Fruit fly (Drosophila melanogaster) whole organism, embryonic: ENCODE results near the gene CG33702.

Experiments
- Bteb2 ChIP-seq: fragments of 200-800 bp; sonication (Bioruptor generic); optimal IDR thresholded peaks from 2 replicates; lab custom pipeline; 2016; ENCODE audit warnings: missing biosample characterization, missing genetic modification characterization
- CG10267 ChIP-seq: fragments of 200-800 bp; sonication (Bioruptor generic); optimal IDR thresholded peaks from 2 replicates; lab custom pipeline; 2018; ENCODE audit warnings: missing biosample characterization, mild to moderate bottlenecking, missing genetic modification characterization, moderate library complexity
- CG10321 ChIP-seq: fragments of 200-800 bp; sonication (Bioruptor generic); IDR thresholded peaks from 2 replicates; pipeline ENCODE4 v1.3.6; 2022; ENCODE audit warnings: missing biosample characterization, missing genetic modification characterization
- CG10979 ChIP-seq: fragments of 200-800 bp; sonication (Bioruptor generic); optimal IDR thresholded peaks from 2 replicates; lab custom pipeline; 2018; ENCODE audit warnings: missing biosample characterization, mild to moderate bottlenecking, missing genetic modification characterization, moderate library complexity
- CG11560 ChIP-seq: fragments of 200-800 bp; sonication (Bioruptor generic); IDR thresholded peaks from 3 replicates; pipeline ENCODE4 v1.3.6; 2022; ENCODE audit warnings: missing biosample characterization, missing genetic modification characterization
- CG12071 ChIP-seq: fragments of 200-800 bp; sonication (Bioruptor generic); optimal IDR thresholded peaks from 3 replicates; lab custom pipeline; 2018; ENCODE audit warnings: missing biosample characterization, mild to moderate bottlenecking, missing genetic modification characterization
- CG14667 ChIP-seq: fragments of 200-800 bp; sonication (Bioruptor generic); IDR thresholded peaks from 2 replicates; pipeline ENCODE4 v1.3.6; 2022; ENCODE audit warnings: missing biosample characterization, missing genetic modification characterization
- CG1529 ChIP-seq: fragments of 200-800 bp; sonication (Bioruptor generic); optimal IDR thresholded peaks from 3 replicates; lab custom pipeline; 2018; ENCODE audit warnings: missing biosample characterization, missing genetic modification characterization
- CG15514 ChIP-seq: fragments of 200-800 bp; sonication (Bioruptor generic); optimal IDR thresholded peaks from 3 replicates; lab custom pipeline; 2017; ENCODE audit warnings: missing biosample characterization, missing genetic modification characterization, mild to moderate bottlenecking, moderate library complexity, missing genetic modification reagents
- CG18262 ChIP-seq: fragments of 200-800 bp; optimal IDR thresholded peaks from 3 replicates; lab custom pipeline; 2019; ENCODE audit warnings: missing biosample characterization, mild to moderate bottlenecking, missing genetic modification characterization, moderate library complexity
- CG2129 ChIP-seq: fragments of 200-800 bp; sonication (Bioruptor generic); IDR thresholded peaks from 2 replicates; pipeline ENCODE4 v1.3.6; 2022; ENCODE audit warnings: missing biosample characterization, missing genetic modification characterization; ENCODE audit not compliant: partially characterized antibody
- CG31365 ChIP-seq: fragments of 200-800 bp; sonication (Bioruptor generic); optimal IDR thresholded peaks from 2 replicates; lab custom pipeline; 2018; ENCODE audit warnings: missing biosample characterization, mild to moderate bottlenecking, missing genetic modification characterization
- CG5180 ChIP-seq: fragments of 200-800 bp; sonication (Bioruptor generic); optimal IDR thresholded peaks from 3 replicates; lab custom pipeline; 2017; ENCODE audit warnings: missing biosample characterization, missing genetic modification characterization, mild to moderate bottlenecking, moderate library complexity, missing genetic modification reagents
- CG7928 ChIP-seq: fragments of 200-800 bp; sonication (Bioruptor generic); optimal IDR thresholded peaks from 2 replicates; lab custom pipeline; 2017; ENCODE audit warnings: missing biosample characterization, mild to moderate bottlenecking, missing genetic modification characterization
- CG8924 ChIP-seq: fragments of 200-800 bp; optimal IDR thresholded peaks from 3 replicates; lab custom pipeline; 2019; ENCODE audit warnings: missing biosample characterization, mild to moderate bottlenecking, missing genetic modification characterization, moderate library complexity
- CG9215 ChIP-seq: fragments of 200-800 bp; sonication (Bioruptor generic); IDR thresholded peaks from 2 replicates; pipeline ENCODE4 v1.3.6; 2022; ENCODE audit warnings: missing biosample characterization, missing genetic modification characterization
- CG9727 ChIP-seq: fragments of 200-800 bp; sonication (Bioruptor generic); optimal IDR thresholded peaks from 3 replicates; lab custom pipeline; 2017; ENCODE audit warnings: missing biosample characterization, mild to moderate bottlenecking, missing genetic modification characterization
- Dip3 ChIP-seq: fragments of 200-800 bp; sonication (Bioruptor generic); optimal IDR thresholded peaks from 3 replicates; lab custom pipeline; 2016; ENCODE audit warnings: missing biosample characterization, missing genetic modification characterization
- Doc2 ChIP-seq: fragments of 200-800 bp; sonication (Bioruptor generic); IDR thresholded peaks from 2 replicates; pipeline ENCODE4 v1.3.6; 2022; ENCODE audit warnings: missing biosample characterization, missing genetic modification characterization
- ERR ChIP-seq: fragments of 200-800 bp; sonication (Bioruptor generic); optimal IDR thresholded peaks from 2 replicates; lab custom pipeline; 2016; ENCODE audit warnings: missing biosample characterization, missing genetic modification characterization
- Fer1 ChIP-seq: fragments of 200-800 bp; sonication (Bioruptor generic); optimal IDR thresholded peaks from 2 replicates; lab custom pipeline; 2017; ENCODE audit warnings: missing biosample characterization, mild to moderate bottlenecking, missing genetic modification characterization
- Gug ChIP-seq: fragments of 200-800 bp; sonication (Bioruptor generic); IDR thresholded peaks from 4 replicates; pipeline ENCODE4 v1.3.6; 2022; ENCODE audit warnings: missing biosample characterization, missing genetic modification characterization
- H2.0 ChIP-seq: fragments of 200-800 bp; sonication (Bioruptor generic); IDR thresholded peaks from 2 replicates; pipeline ENCODE4 v1.3.6; 2022; ENCODE audit warnings: missing biosample characterization, missing genetic modification characterization
- Lim3 ChIP-seq: fragments of 200-800 bp; sonication (Bioruptor generic); IDR thresholded peaks from 2 replicates; pipeline ENCODE4 v1.3.6; 2022; ENCODE audit warnings: missing biosample characterization, missing genetic modification characterization
- Med ChIP-seq: fragments of 200-800 bp; sonication (Bioruptor generic); peaks from one replicate; lab custom pipeline; 2016; ENCODE audit warnings: missing biosample characterization, missing genetic modification characterization, mild to moderate bottlenecking, inconsistent platforms, moderate library complexity
- Nf-YA ChIP-seq: fragments of 200-800 bp; sonication (Bioruptor generic); IDR thresholded peaks from 2 replicates; pipeline ENCODE4 v1.3.6; 2022; ENCODE audit warnings: missing biosample characterization, missing genetic modification characterization
- Nf-YC ChIP-seq: fragments of 200-800 bp; optimal IDR thresholded peaks from 3 replicates; lab custom pipeline; 2019; ENCODE audit warnings: missing biosample characterization, mild to moderate bottlenecking, missing genetic modification characterization, moderate library complexity
- Pdp1 ChIP-seq, 2 experiments: fragments of 200-800 bp; sonication (Bioruptor generic); optimal IDR thresholded peaks; 3 replicates each; lab custom pipeline; 2016; ENCODE audit warnings: missing biosample characterization in 2 of 2, missing genetic modification characterization in 2 of 2, mild to moderate bottlenecking in 1 of 2, moderate library complexity in 1 of 2
- Poxn ChIP-seq: fragments of 200-800 bp; sonication (Bioruptor generic); IDR thresholded peaks from 2 replicates; pipeline ENCODE4 v1.3.6; 2022; ENCODE audit warnings: missing biosample characterization, missing genetic modification characterization
- ac ChIP-seq: fragments of 200-800 bp; sonication (Bioruptor generic); optimal IDR thresholded peaks from 3 replicates; lab custom pipeline; 2017; ENCODE audit warnings: missing biosample characterization, mild to moderate bottlenecking, missing genetic modification characterization
- bowl ChIP-seq: fragments of 200-800 bp; sonication (Bioruptor generic); IDR thresholded peaks from 2 replicates; pipeline ENCODE4 v1.3.6; 2022; ENCODE audit warnings: missing biosample characterization, missing genetic modification characterization
- chinmo ChIP-seq: fragments of 200-800 bp; sonication (Bioruptor generic); IDR thresholded peaks from 4 replicates; pipeline ENCODE4 v1.3.6; 2022; ENCODE audit warnings: missing biosample characterization, missing genetic modification characterization; ENCODE audit not compliant: partially characterized antibody
- corto ChIP-seq: fragments of 200-800 bp; sonication (Bioruptor generic); optimal IDR thresholded peaks from 2 replicates; lab custom pipeline; 2016; ENCODE audit warnings: missing biosample characterization, mild to moderate bottlenecking, missing genetic modification characterization, moderate library complexity
- exex ChIP-seq: fragments of 200-800 bp; sonication (Bioruptor generic); optimal IDR thresholded peaks from 4 replicates; lab custom pipeline; 2018; ENCODE audit warnings: missing biosample characterization, mild to moderate bottlenecking, missing genetic modification characterization, moderate library complexity
- ftz-f1 ChIP-seq: fragments of 200-800 bp; sonication (Bioruptor generic); optimal IDR thresholded peaks from 2 replicates; lab custom pipeline; 2016; ENCODE audit warnings: missing biosample characterization, missing genetic modification characterization
- gcm ChIP-seq: fragments of 200-800 bp; sonication (Bioruptor generic); optimal IDR thresholded peaks from 2 replicates; lab custom pipeline; 2019; ENCODE audit warnings: missing biosample characterization, mild to moderate bottlenecking, missing genetic modification characterization, moderate library complexity
- kah ChIP-seq: fragments of 200-800 bp; sonication (Bioruptor generic); optimal IDR thresholded peaks from 2 replicates; lab custom pipeline; 2018; ENCODE audit warnings: missing biosample characterization, mild to moderate bottlenecking, missing genetic modification characterization
- kni ChIP-seq: fragments of 200-800 bp; sonication (Bioruptor generic); optimal IDR thresholded peaks from 3 replicates; lab custom pipeline; 2017; ENCODE audit warnings: mild to moderate bottlenecking, missing biosample characterization, missing genetic modification reagents, missing genetic modification characterization
- mirr ChIP-seq: fragments of 200-800 bp; sonication (Bioruptor generic); optimal IDR thresholded peaks from 3 replicates; lab custom pipeline; 2018; ENCODE audit warnings: missing biosample characterization, mild to moderate bottlenecking, missing genetic modification characterization
- nau ChIP-seq: fragments of 200-800 bp; sonication (Bioruptor generic); optimal IDR thresholded peaks from 3 replicates; lab custom pipeline; 2017; ENCODE audit warnings: missing biosample characterization, mild to moderate bottlenecking, missing genetic modification characterization, missing genetic modification reagents
- nerfin-1 ChIP-seq: fragments of 200-800 bp; sonication (Bioruptor generic); optimal IDR thresholded peaks from 3 replicates; lab custom pipeline; 2019; ENCODE audit warnings: missing biosample characterization, mild to moderate bottlenecking, missing genetic modification characterization, moderate library complexity
- pan ChIP-seq, 4 experiments: fragments of >200 bp in 3 of 4; fragments of 200-800 bp in 1 of 4; sonication (Bioruptor generic) in 1 of 4; optimal IDR thresholded peaks in 3 of 4; IDR thresholded peaks in 1 of 4; 2 replicates each; pipeline versions ENCODE4 v1.3.6 to Lab custom; 2017 to 2022; ENCODE audit warnings: missing biosample characterization in 2 of 4, missing genetic modification characterization in 2 of 4, mixed read lengths in 1 of 4
- peb ChIP-seq: fragments of 200-800 bp; sonication (Bioruptor generic); IDR thresholded peaks from 2 replicates; pipeline ENCODE4 v1.3.6; 2022; ENCODE audit warnings: missing biosample characterization, missing genetic modification characterization
- repo ChIP-seq: fragments of 200-800 bp; sonication (Bioruptor generic); optimal IDR thresholded peaks from 2 replicates; lab custom pipeline; 2016; ENCODE audit warnings: missing biosample characterization, missing genetic modification characterization
- ro ChIP-seq: fragments of 200-800 bp; sonication (Bioruptor generic); IDR thresholded peaks from 2 replicates; pipeline ENCODE4 v1.3.6; 2022; ENCODE audit warnings: missing biosample characterization, missing genetic modification characterization
- sens ChIP-seq: fragments of 200-800 bp; sonication (Bioruptor generic); peaks from one replicate; lab custom pipeline; 2016; ENCODE audit warnings: missing biosample characterization, missing genetic modification characterization
- shn ChIP-seq: fragments of 200-800 bp; sonication (Bioruptor generic); optimal IDR thresholded peaks from 3 replicates; lab custom pipeline; 2016; ENCODE audit warnings: missing biosample characterization, missing genetic modification characterization
- slou ChIP-seq: fragments of 200-800 bp; sonication (Bioruptor generic); optimal IDR thresholded peaks from 3 replicates; lab custom pipeline; 2016; ENCODE audit warnings: missing biosample characterization, missing genetic modification characterization
- vvl ChIP-seq: fragments of 200-800 bp; sonication (Bioruptor generic); IDR thresholded peaks from 2 replicates; pipeline ENCODE4 v1.3.6; 2022; ENCODE audit warnings: missing biosample characterization, missing genetic modification characterization

Gene CG33702

dm6 chr3L:9502856-9503255 is 10.4 kb downstream of the CG33702 start:
- TF ChIP-seq mirr (GFP tag; lab: Kevin White, UChicago) = peak; percentile 6
- TF ChIP-seq chinmo (GFP tag; lab: Robert Waterston, UW) = 0 out of 4 replicates have a peak, but pooled peaks have one; percentile 15
- TF ChIP-seq exex (tag; lab: Kevin White, UChicago) = peak; percentile 14
- TF ChIP-seq repo (GFP tag; lab: Kevin White, UChicago) = no peak
- no peak for TF ChIP-seq ftz-f1 (GFP tag; lab: Kevin White, UChicago)
- TF ChIP-seq Lim3 (GFP tag; lab: Robert Waterston, UW) = no peak
- TF ChIP-seq Pdp1 (GFP tag; optimal IDR thresholded peaks at IDR 0.05; lab: Kevin White, UChicago) = peak in 1 of 2 experiments; percentile 80

- TF ChIP-seq CG2129 (no peak), Doc2 (GFP tag; lab: Robert Waterston, UW) (no peak), CG9215 (no peak), Bteb2 (GFP tag; lab: Kevin White, UChicago) (no peak), Gug (GFP tag; lab: Robert Waterston, UW) (no peak), CG10979 (tag; lab: Kevin White, UChicago) (no peak), ERR (GFP tag; lab: Kevin White, UChicago) (no peak), Med (GFP tag; lab: Kevin White, UChicago) (peak; percentile 73), ac (GFP tag; lab: Kevin White, UChicago) (no peak), nau (GFP tag; lab: Kevin White, UChicago) (peak; percentile 28), CG5180 (GFP tag; lab: Kevin White, UChicago) (no peak), ro (GFP tag; lab: Robert Waterston, UW) (no peak), sens (GFP tag; lab: Kevin White, UChicago) (peak; percentile 72), Nf-YA (no peak)
- TF ChIP-seq, all 482 proteins: peak for 3
Measured at dm6 chr3L:9502294-9502693, 10.9 kb downstream of the CG33702 start.

dm6 chr3L:9501298-9501697 is 11.9 kb downstream of the CG33702 start:
- no peak for TF ChIP-seq CG15514
- TF ChIP-seq pan (optimal IDR thresholded peaks at IDR 0.05; lab: Kevin White, UChicago) = no peak
- TF ChIP-seq pan (GFP tag; optimal IDR thresholded peaks at IDR 0.05 in 1 of 2, IDR thresholded peaks at IDR 0.05 in 1 of 2) = no peak
- no peak for TF ChIP-seq shn (GFP tag; lab: Kevin White, UChicago)
- TF ChIP-seq corto (GFP tag; lab: Kevin White, UChicago) = no peak
- TF ChIP-seq gcm (GFP tag; lab: Kevin White, UChicago) = no peak
- no peak for TF ChIP-seq slou (GFP tag; lab: Kevin White, UChicago)
- TF ChIP-seq CG9727 = no peak
- no peak for TF ChIP-seq CG10267 (tag; lab: Kevin White, UChicago)
- no peak for TF ChIP-seq Nf-YC (tag; lab: Kevin White, UChicago)
- no peak for TF ChIP-seq CG7928 (GFP tag; lab: Kevin White, UChicago)
- TF ChIP-seq CG1529 (GFP tag; lab: Kevin White, UChicago) = no peak
- TF ChIP-seq CG18262 (tag; lab: Kevin White, UChicago) = no peak
- no peak for TF ChIP-seq bowl (GFP tag; lab: Robert Waterston, UW)
- no peak for TF ChIP-seq CG14667 (GFP tag; lab: Robert Waterston, UW)
- TF ChIP-seq kah (GFP tag; lab: Kevin White, UChicago) = peak; percentile 62
- TF ChIP-seq vvl (GFP tag; lab: Robert Waterston, UW) = no peak
- peak; percentile 68 for TF ChIP-seq nerfin-1
- no peak for TF ChIP-seq CG10321 (GFP tag; lab: Robert Waterston, UW)
- no peak for TF ChIP-seq Fer1
- no peak for TF ChIP-seq CG12071 (GFP tag; lab: Kevin White, UChicago)
- no peak for TF ChIP-seq Poxn (GFP tag; lab: Robert Waterston, UW)
- TF ChIP-seq kni (GFP tag; lab: Kevin White, UChicago) = no peak
- no peak for TF ChIP-seq CG31365 (tag; lab: Kevin White, UChicago)
- TF ChIP-seq peb (GFP tag; lab: Robert Waterston, UW) = no peak
- TF ChIP-seq Dip3 (GFP tag; lab: Kevin White, UChicago) = no peak
- TF ChIP-seq H2.0 (GFP tag; lab: Robert Waterston, UW) = no peak
- no peak for TF ChIP-seq CG8924
- no peak for TF ChIP-seq CG11560 (tag; lab: Robert Waterston, UW)
